Worm (Caenorhabditis elegans) whole organism, L1 larva: Measurements from ENCODE around the gene F10C2.3.

Experiments used
- C04F5.9 ChIP-seq: sonication (generic microtip); optimal IDR thresholded peaks from 2 replicates; lab custom pipeline; 2016; ENCODE audit warnings: missing genetic modification characterization, missing compliant biosample characterization
- C16A3.4 ChIP-seq: fragments of 150-350 bp; optimal IDR thresholded peaks from 2 replicates; lab custom pipeline; 2014; ENCODE audit warnings: missing biosample characterization, missing genetic modification characterization
- C34B4.2 ChIP-seq: sonication (generic microtip); optimal IDR thresholded peaks from 2 replicates; lab custom pipeline; 2017; ENCODE audit warnings: mild to moderate bottlenecking, missing genetic modification characterization, missing compliant biosample characterization
- F16B12.6 ChIP-seq: fragments of 150-350 bp; optimal IDR thresholded peaks from 2 replicates; lab custom pipeline; 2014; ENCODE audit warnings: missing biosample characterization, missing genetic modification characterization
- Y116A8C.19 ChIP-seq: sonication (generic microtip); optimal IDR thresholded peaks from 2 replicates; lab custom pipeline; 2016; ENCODE audit warnings: missing compliant biosample characterization, missing genetic modification characterization, borderline replicate concordance
- aha-1 ChIP-seq: fragments of 150-350 bp; optimal IDR thresholded peaks from 2 replicates; lab custom pipeline; 2014; ENCODE audit warnings: missing biosample characterization, missing genetic modification characterization
- ceh-8 ChIP-seq: fragments of 200-800 bp; sonication (Bioruptor generic); optimal IDR thresholded peaks from 2 replicates; lab custom pipeline; 2018; ENCODE audit warnings: mild to moderate bottlenecking, missing genetic modification characterization, moderate library complexity, missing compliant biosample characterization
- ceh-88 ChIP-seq: fragments of 200-800 bp; sonication (Bioruptor generic); IDR thresholded peaks from 2 replicates; pipeline ENCODE4 v1.3.6; 2022; ENCODE audit warnings: missing genetic modification characterization, missing compliant biosample characterization
- ces-1 ChIP-seq: fragments of 150-350 bp; optimal IDR thresholded peaks from 2 replicates; lab custom pipeline; 2014; ENCODE audit warnings: missing biosample characterization, missing genetic modification reagents, missing genetic modification characterization
- dpl-1 ChIP-seq, 3 experiments: fragments of 150-350 bp in 2 of 3; sonication (generic microtip) in 1 of 3; optimal IDR thresholded peaks; 2 replicates each; lab custom pipeline; 2014 to 2017; ENCODE audit warnings: missing biosample characterization in 3 of 3, missing genetic modification characterization in 3 of 3, missing genetic modification reagents in 3 of 3
- dsc-1 ChIP-seq: sonication (generic microtip); optimal IDR thresholded peaks from 2 replicates; lab custom pipeline; 2016; ENCODE audit warnings: mild to moderate bottlenecking, missing genetic modification characterization, missing compliant biosample characterization
- egl-13 ChIP-seq: sonication (generic microtip); optimal IDR thresholded peaks from 2 replicates; lab custom pipeline; 2016; ENCODE audit warnings: missing genotype, missing genetic modification reagents, missing genetic modification characterization, missing compliant biosample characterization
- egl-27 ChIP-seq, 2 experiments: fragments of 150-350 bp in 1 of 2; sonication (generic microtip); optimal IDR thresholded peaks; 3 replicates each; lab custom pipeline; 2017 to 2018; ENCODE audit warnings: missing biosample characterization in 2 of 2, missing genetic modification characterization in 2 of 2, missing genetic modification reagents in 2 of 2
- elt-2 ChIP-seq: sonication (generic microtip); optimal IDR thresholded peaks from 2 replicates; lab custom pipeline; 2016; ENCODE audit warnings: missing genetic modification characterization, mild to moderate bottlenecking, inconsistent platforms, missing compliant biosample characterization, missing genetic modification reagents
- ets-5 ChIP-seq: fragments of 200-800 bp; sonication (Bioruptor generic); IDR thresholded peaks from 2 replicates; pipeline ENCODE4 v1.3.6; 2022; ENCODE audit warnings: missing genetic modification characterization, missing compliant biosample characterization
- fkh-10 ChIP-seq: sonication (generic microtip); optimal IDR thresholded peaks from 2 replicates; lab custom pipeline; 2017; ENCODE audit warnings: missing biosample characterization, missing genetic modification reagents, missing genetic modification characterization
- fkh-4 ChIP-seq: sonication (generic microtip); optimal IDR thresholded peaks from 2 replicates; lab custom pipeline; 2016; ENCODE audit warnings: missing compliant biosample characterization, missing genetic modification characterization, borderline replicate concordance
- fos-1 ChIP-seq: fragments of 150-350 bp; optimal IDR thresholded peaks from 2 replicates; lab custom pipeline; 2014; ENCODE audit warnings: missing biosample characterization, missing genetic modification characterization
- hlh-17 ChIP-seq: fragments of 200-800 bp; sonication (Bioruptor generic); optimal IDR thresholded peaks from 2 replicates; lab custom pipeline; 2018; ENCODE audit warnings: missing genetic modification characterization, mild to moderate bottlenecking, missing compliant biosample characterization, moderate library complexity, borderline replicate concordance
- jun-1 ChIP-seq: fragments of 150-350 bp; optimal IDR thresholded peaks from 2 replicates; lab custom pipeline; 2014; ENCODE audit warnings: missing biosample characterization, missing genetic modification reagents, missing genetic modification characterization
- lin-13 ChIP-seq: fragments of 150-350 bp; optimal IDR thresholded peaks from 2 replicates; lab custom pipeline; 2014; ENCODE audit warnings: missing biosample characterization, missing genetic modification reagents, missing genetic modification characterization
- lin-14 ChIP-seq: fragments of 200-800 bp; sonication (Bioruptor generic); optimal IDR thresholded peaks from 2 replicates; lab custom pipeline; 2018; ENCODE audit warnings: mild to moderate bottlenecking, missing genetic modification characterization, moderate library complexity, missing compliant biosample characterization
- lin-39 ChIP-seq: fragments of 150-350 bp; optimal IDR thresholded peaks from 2 replicates; lab custom pipeline; 2014; ENCODE audit warnings: missing biosample characterization, missing genetic modification reagents, missing genetic modification characterization
- lir-3 ChIP-seq: sonication (generic microtip); optimal IDR thresholded peaks from 2 replicates; lab custom pipeline; 2016; ENCODE audit warnings: mild to moderate bottlenecking, missing genetic modification characterization, moderate library complexity, missing compliant biosample characterization; ENCODE audit not compliant: poor library complexity
- lsy-2 ChIP-seq, 2 experiments: fragments of 150-350 bp; optimal IDR thresholded peaks; 2 replicates each; lab custom pipeline; 2014; ENCODE audit warnings: missing biosample characterization in 2 of 2, missing genetic modification characterization in 2 of 2
- nhr-19 ChIP-seq: fragments of 200-800 bp; sonication (Bioruptor generic); conservative IDR thresholded peaks from 2 replicates; pipeline ENCODE4 v1.3.6; 2022; ENCODE audit warnings: missing genetic modification characterization, missing compliant biosample characterization
- nhr-20 ChIP-seq: sonication (generic microtip); optimal IDR thresholded peaks from 2 replicates; lab custom pipeline; 2016; ENCODE audit warnings: mild to moderate bottlenecking, missing genetic modification characterization, missing compliant biosample characterization
- nhr-237 ChIP-seq: fragments of 150-350 bp; optimal IDR thresholded peaks from 2 replicates; lab custom pipeline; 2014; ENCODE audit warnings: missing biosample characterization, missing genetic modification characterization
- nhr-28 ChIP-seq: fragments of 150-350 bp; optimal IDR thresholded peaks from 2 replicates; lab custom pipeline; 2014; ENCODE audit warnings: missing biosample characterization, missing genetic modification characterization
- nhr-77 ChIP-seq: fragments of 150-350 bp; optimal IDR thresholded peaks from 2 replicates; lab custom pipeline; 2014; ENCODE audit warnings: missing biosample characterization, missing genetic modification characterization
- nhr-85 ChIP-seq: sonication (generic microtip); peaks from one replicate; lab custom pipeline; 2016; ENCODE audit warnings: missing genetic modification characterization, inconsistent platforms, missing compliant biosample characterization
- pag-3 ChIP-seq: sonication (generic microtip); optimal IDR thresholded peaks from 2 replicates; lab custom pipeline; 2017; ENCODE audit warnings: missing genetic modification characterization, mild to moderate bottlenecking, missing compliant biosample characterization, antibody characterized with exemption, borderline replicate concordance; ENCODE audit not compliant: insufficient read depth
- pax-3 ChIP-seq: fragments of 200-800 bp; sonication (Bioruptor generic); optimal IDR thresholded peaks from 2 replicates; lab custom pipeline; 2018; ENCODE audit warnings: mild to moderate bottlenecking, missing genetic modification characterization, moderate library complexity, missing compliant biosample characterization
- pqm-1 ChIP-seq: sonication (generic microtip); optimal IDR thresholded peaks from 3 replicates; lab custom pipeline; 2017; ENCODE audit warnings: missing biosample characterization, missing genetic modification characterization
- snpc-4 ChIP-seq: fragments of 150-350 bp; optimal IDR thresholded peaks from 2 replicates; lab custom pipeline; 2014; ENCODE audit warnings: missing biosample characterization, missing genetic modification characterization
- sptf-1 ChIP-seq: fragments of 150-350 bp; optimal IDR thresholded peaks from 2 replicates; lab custom pipeline; 2014; ENCODE audit warnings: missing biosample characterization, missing genetic modification characterization
- sup-37 ChIP-seq: fragments of 200-800 bp; sonication (Bioruptor generic); optimal IDR thresholded peaks from 2 replicates; lab custom pipeline; 2018; ENCODE audit warnings: mild to moderate bottlenecking, missing genetic modification characterization, missing compliant biosample characterization
- swsn-7 ChIP-seq: sonication (generic microtip); optimal IDR thresholded peaks from 2 replicates; lab custom pipeline; 2016; ENCODE audit warnings: missing genetic modification characterization, missing compliant biosample characterization
- tbx-2 ChIP-seq: sonication (generic microtip); optimal IDR thresholded peaks from 2 replicates; lab custom pipeline; 2016; ENCODE audit warnings: missing genetic modification characterization, missing compliant biosample characterization
- unc-130 ChIP-seq: fragments of 150-350 bp; optimal IDR thresholded peaks from 2 replicates; lab custom pipeline; 2017; ENCODE audit warnings: missing biosample characterization, missing genetic modification characterization, inconsistent platforms
- unc-62 ChIP-seq: fragments of 150-350 bp; optimal IDR thresholded peaks from 2 replicates; lab custom pipeline; 2014; ENCODE audit warnings: missing biosample characterization, missing genetic modification reagents, missing genetic modification characterization
- unc-86 ChIP-seq: sonication (generic microtip); optimal IDR thresholded peaks from 2 replicates; lab custom pipeline; 2016; ENCODE audit warnings: missing genetic modification characterization, missing compliant biosample characterization
- unc-98 ChIP-seq: fragments of 200-800 bp; sonication (Bioruptor generic); IDR thresholded peaks from 2 replicates; pipeline ENCODE4 v1.3.6; 2022; ENCODE audit warnings: missing genetic modification characterization, missing compliant biosample characterization
- xbp-1 ChIP-seq: sonication (generic microtip); optimal IDR thresholded peaks from 2 replicates; lab custom pipeline; 2016; ENCODE audit warnings: missing genetic modification characterization, missing compliant biosample characterization
- ztf-11 ChIP-seq, 2 experiments: sonication (generic microtip); optimal IDR thresholded peaks; 2 replicates each; lab custom pipeline; 2016 to 2017; ENCODE audit warnings: missing genetic modification characterization in 2 of 2, missing biosample characterization in 1 of 2, missing compliant biosample characterization in 1 of 2
- ztf-4 ChIP-seq: fragments of 150-350 bp; optimal IDR thresholded peaks from 2 replicates; lab custom pipeline; 2014; ENCODE audit warnings: missing biosample characterization, missing genetic modification characterization

Gene F10C2.3

DNA sequence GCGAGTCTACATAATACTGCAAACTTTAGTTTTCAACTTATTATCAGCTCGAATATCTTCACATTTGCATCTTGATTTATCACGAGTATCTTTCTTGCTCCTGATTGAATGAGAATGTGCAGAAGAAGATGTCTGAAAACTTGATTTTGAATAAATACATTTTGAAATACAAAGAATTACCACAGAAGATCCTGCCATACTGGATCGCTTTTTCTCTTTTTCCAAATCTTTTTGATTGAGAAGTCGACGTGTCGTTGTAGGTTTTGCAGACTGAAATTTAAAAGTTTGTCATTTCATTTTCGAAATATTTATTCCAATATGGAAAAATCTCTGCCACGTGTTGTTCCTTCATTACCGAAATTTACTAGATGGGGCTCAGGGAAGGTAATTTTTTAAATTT, 24.3 kb upstream of the F10C2.3 start, which contains the start of gene C52E4.12:
C52E4.12 (plus strand) TSS at position 301 of the 400 bp plus-strand sequence.
- no peak for TF ChIP-seq pax-3 (tag; lab: Kevin White, UChicago)
- TF ChIP-seq dpl-1 (GFP tag; optimal IDR thresholded peaks at IDR 0.05; lab: Kevin White, UChicago), result no peak
- TF ChIP-seq ceh-88, result no peak
- TF ChIP-seq nhr-77 (tag; lab: Kevin White, UChicago), result no peak
- TF ChIP-seq snpc-4 (tag; lab: Kevin White, UChicago), result no peak
- TF ChIP-seq ces-1 (GFP tag; lab: Kevin White, UChicago), result no peak
- TF ChIP-seq, all 84 proteins: peak for 0

DNA sequence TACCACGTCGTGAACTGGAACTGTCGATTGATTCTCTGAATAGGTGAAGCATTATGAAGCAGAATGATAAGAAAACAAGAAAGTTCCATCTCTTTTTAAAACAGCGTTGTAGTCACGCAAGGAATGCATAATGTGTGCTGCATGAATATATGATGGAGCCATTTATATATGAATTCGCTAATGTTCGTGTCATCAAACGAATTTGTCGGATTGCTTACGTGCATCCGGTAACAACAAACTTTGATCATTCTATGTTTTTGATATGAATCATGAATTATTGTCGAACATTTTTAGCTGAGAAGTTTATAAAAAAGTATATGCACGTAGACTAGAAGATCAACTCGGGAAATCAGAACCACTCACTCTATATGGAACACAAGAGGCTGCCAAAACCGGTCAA, 22.7 kb upstream of the F10C2.3 start:
- TF ChIP-seq F16B12.6 (no peak), egl-13 (tag; lab: Kevin White, UChicago) (peak; percentile 50), dpl-1 (GFP tag; optimal IDR thresholded peaks at IDR 0.05; lab: Kevin White, UChicago) (no peak), ets-5 (GFP tag; lab: Robert Waterston, UW) (no peak), jun-1 (tag; lab: Kevin White, UChicago) (no peak)

DNA sequence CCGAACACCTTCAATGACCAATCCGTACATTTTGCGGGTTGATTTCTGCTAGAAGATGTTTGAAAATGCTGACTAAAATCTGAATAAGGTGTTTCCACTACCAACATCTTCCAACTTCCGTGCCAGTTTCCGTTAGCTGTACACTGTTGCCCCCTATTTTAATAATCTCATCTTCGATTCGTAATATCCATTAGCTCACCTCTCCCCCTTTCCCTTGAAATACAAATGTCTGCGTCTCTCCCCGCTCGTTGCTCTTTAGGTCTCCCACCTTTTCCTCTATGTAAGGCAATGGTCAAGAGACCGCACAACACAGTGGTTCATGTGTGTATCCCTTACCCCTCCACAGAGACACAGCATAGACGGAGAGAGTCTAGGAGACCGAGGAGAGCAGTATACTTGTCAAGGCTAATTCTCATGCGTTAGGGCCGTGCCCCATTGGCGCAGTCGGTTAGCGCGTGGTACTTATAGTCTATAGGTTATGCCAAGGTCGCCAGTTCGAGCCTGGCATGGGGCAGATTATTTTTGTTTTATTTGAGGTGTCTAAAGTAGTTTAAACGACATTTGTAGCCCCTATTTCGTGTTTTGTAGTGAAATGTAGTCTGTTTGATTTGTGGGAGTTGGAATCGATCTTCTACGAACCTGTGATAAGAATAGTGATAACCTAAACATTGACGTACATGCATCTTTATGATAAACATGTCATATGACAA, 18.2 kb upstream of the F10C2.3 start, which contains the start of gene gcy-33:
gcy-33 (minus strand) TSS at position 51 of the 710 bp plus-strand sequence.
- TF ChIP-seq nhr-85 (tag; lab: Kevin White, UChicago) (peak; percentile 83), lin-39 (no peak), fos-1 (tag; lab: Kevin White, UChicago) (peak; percentile 35), dpl-1 (GFP tag; optimal IDR thresholded peaks at IDR 0.05; lab: Kevin White, UChicago) (peak; percentile 31 to 63 (median 60)), lin-14 (GFP tag; lab: Kevin White, UChicago) (peak; percentile 81), nhr-28 (tag; lab: Kevin White, UChicago) (no peak), unc-62 (GFP tag; lab: Kevin White, UChicago) (no peak), hlh-17 (no peak), fkh-10 (GFP tag; lab: Kevin White, UChicago) (peak; percentile 18), sup-37 (no peak), lsy-2 (tag; optimal IDR thresholded peaks at IDR 0.05; lab: Kevin White, UChicago) (peak; percentile 73 to 79), unc-98 (GFP tag; lab: Robert Waterston, UW) (no peak), ztf-11 (tag; optimal IDR thresholded peaks at IDR 0.05; lab: Kevin White, UChicago) (peak in 1 of 2 experiments; percentile 81), C34B4.2 (tag; lab: Kevin White, UChicago) (no peak), Y116A8C.19 (tag; lab: Kevin White, UChicago) (no peak), swsn-7 (tag; lab: Kevin White, UChicago) (peak; percentile 88), sptf-1 (tag; lab: Kevin White, UChicago) (no peak), tbx-2 (peak; percentile 76), unc-86 (tag; lab: Kevin White, UChicago) (peak; percentile 84), fkh-4 (tag; lab: Kevin White, UChicago) (no peak), ets-5 (GFP tag; lab: Robert Waterston, UW) (no peak), egl-27 (tag; optimal IDR thresholded peaks at IDR 0.05; lab: Kevin White, UChicago) (no peak), dsc-1 (tag; lab: Kevin White, UChicago) (peak; percentile 81), ztf-4 (peak; percentile 58), aha-1 (tag; lab: Kevin White, UChicago) (no peak), ceh-8 (GFP tag; lab: Kevin White, UChicago) (peak; percentile 75), nhr-237 (tag; lab: Kevin White, UChicago) (peak; percentile 58), nhr-20 (tag; lab: Kevin White, UChicago) (peak; percentile 94), pag-3 (tag; lab: Kevin White, UChicago) (no peak), nhr-19 (GFP tag; lab: Robert Waterston, UW) (peak; percentile 80), elt-2 (tag; lab: Kevin White, UChicago) (peak; percentile 98), lir-3 (tag; lab: Kevin White, UChicago) (peak; percentile 56), unc-130 (tag; lab: Kevin White, UChicago) (peak; percentile 48), pax-3 (tag; lab: Kevin White, UChicago) (peak; percentile 83), jun-1 (tag; lab: Kevin White, UChicago) (peak; percentile 68), lin-13 (GFP tag; lab: Kevin White, UChicago) (peak; percentile 44), C04F5.9 (tag; lab: Kevin White, UChicago) (peak; percentile 8), xbp-1 (tag; lab: Kevin White, UChicago) (peak; percentile 83), ces-1 (GFP tag; lab: Kevin White, UChicago) (no peak), egl-13 (tag; lab: Kevin White, UChicago) (peak; percentile 87), pqm-1 (peak; percentile 71), C16A3.4 (tag; lab: Kevin White, UChicago) (peak; percentile 81)
